Fruit fly (Drosophila melanogaster) whole organism, pupa: ENCODE data around the gene CG10730.
A peak's percentile ranks its signal among the peaks of the same experiment; 100 is the strongest.

Experiments
- CG17806 ChIP-seq: fragments of 200-800 bp; sonication (Bioruptor generic); optimal IDR thresholded peaks from 2 replicates; lab custom pipeline; 2018; ENCODE audit warnings: missing biosample characterization, mild to moderate bottlenecking, missing genetic modification characterization, moderate library complexity
- CG34367 ChIP-seq: fragments of 200-800 bp; sonication (Bioruptor generic); optimal IDR thresholded peaks from 2 replicates; lab custom pipeline; 2018; ENCODE audit warnings: missing biosample characterization, mild to moderate bottlenecking, missing genetic modification characterization
- CG8301 ChIP-seq: fragments of 200-800 bp; sonication (Bioruptor generic); optimal IDR thresholded peaks from 2 replicates; lab custom pipeline; 2018; ENCODE audit warnings: missing biosample characterization, mild to moderate bottlenecking, missing genetic modification characterization

DNA sequence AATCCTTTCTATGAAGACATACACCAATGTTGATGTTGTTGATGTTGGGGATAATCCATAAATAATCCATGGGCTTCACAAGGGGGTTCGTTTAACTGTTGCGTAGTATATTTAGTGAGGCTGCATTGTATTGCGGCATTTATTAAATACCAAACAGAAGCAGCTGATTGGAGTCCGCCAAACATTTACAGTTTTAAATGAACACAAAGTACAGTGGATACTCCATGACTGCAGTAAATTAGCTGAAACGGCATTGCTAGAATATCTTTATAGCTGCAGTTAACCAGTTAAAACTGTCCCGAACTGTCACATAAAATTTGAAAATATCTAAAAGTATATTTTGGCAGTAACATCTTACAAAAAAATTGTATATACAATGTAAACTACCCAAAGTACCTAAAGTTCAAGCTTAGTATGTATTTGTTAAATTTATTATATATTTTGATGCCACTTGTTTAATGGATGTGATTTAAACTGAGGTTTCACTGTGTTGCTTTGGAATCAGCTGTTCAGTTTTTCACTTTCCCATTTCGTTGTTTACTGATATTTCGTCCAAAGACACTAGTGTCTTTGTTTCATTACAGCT lies 19.2 kb upstream of the CG10730 start, which contains the start of the genes CG10747 and Pyroxd1:
- TF ChIP-seq CG8301 (peak; percentile 99), CG34367 (tag; lab: Kevin White, UChicago) (peak; percentile 97), CG17806 (tag; lab: Kevin White, UChicago) (peak; percentile 98)
